Fruit fly (Drosophila melanogaster) whole organism, embryonic: ENCODE results near the gene Gpdh1.

ENCODE experiments used
- Asciz ChIP-seq: fragments of 200-800 bp; sonication (Bioruptor generic); optimal IDR thresholded peaks from 2 replicates; lab custom pipeline; 2017; ENCODE audit warnings: missing biosample characterization, mild to moderate bottlenecking, missing genetic modification characterization, missing genetic modification reagents
- Awh ChIP-seq: fragments of 200-800 bp; sonication (Bioruptor generic); IDR thresholded peaks from 2 replicates; pipeline ENCODE4, ENCODE4 v1.3.6; 2022; ENCODE audit warnings: missing biosample characterization, missing genetic modification characterization
- Blimp-1 ChIP-seq: fragments of 200-800 bp; sonication (Bioruptor generic); optimal IDR thresholded peaks from 3 replicates; lab custom pipeline; 2018; ENCODE audit warnings: missing biosample characterization, missing genetic modification characterization, mild to moderate bottlenecking, moderate library complexity, missing genetic modification reagents
- CG10274 ChIP-seq: fragments of 200-800 bp; sonication (Bioruptor generic); optimal IDR thresholded peaks from 3 replicates; lab custom pipeline; 2017; ENCODE audit warnings: missing biosample characterization, mild to moderate bottlenecking, missing genetic modification characterization
- CG11456 ChIP-seq: fragments of 200-800 bp; sonication (Bioruptor generic); IDR thresholded peaks from 3 replicates; pipeline ENCODE4 v1.3.6; 2022; ENCODE audit warnings: missing biosample characterization, missing genetic modification characterization
- CG14441 ChIP-seq: fragments of 200-800 bp; sonication (Bioruptor generic); IDR thresholded peaks from 2 replicates; pipeline ENCODE4 v1.3.6; 2022; ENCODE audit warnings: missing biosample characterization, missing genetic modification characterization
- CG15601 ChIP-seq: fragments of 200-800 bp; sonication (Bioruptor generic); optimal IDR thresholded peaks from 3 replicates; lab custom pipeline; 2019; ENCODE audit warnings: missing biosample characterization, mild to moderate bottlenecking, missing genetic modification characterization, moderate library complexity
- CG17612 ChIP-seq: fragments of 200-800 bp; sonication (Bioruptor generic); IDR thresholded peaks from 2 replicates; pipeline ENCODE4 v1.3.6; 2022; ENCODE audit warnings: missing biosample characterization, missing genetic modification characterization
- CG1832 ChIP-seq: fragments of 200-800 bp; sonication (Bioruptor generic); optimal IDR thresholded peaks from 2 replicates; lab custom pipeline; 2017; ENCODE audit warnings: missing biosample characterization, mild to moderate bottlenecking, missing genetic modification characterization, inconsistent platforms
- CG2199 ChIP-seq: fragments of 200-800 bp; sonication (Bioruptor generic); IDR thresholded peaks from 3 replicates; pipeline ENCODE4 v1.3.6; 2022; ENCODE audit warnings: missing biosample characterization, missing genetic modification characterization
- CG31224 ChIP-seq: fragments of 200-800 bp; sonication (Bioruptor generic); IDR thresholded peaks from 2 replicates; pipeline ENCODE4 v1.3.6; 2022; ENCODE audit warnings: missing biosample characterization, missing genetic modification characterization
- CG31365 ChIP-seq: fragments of 200-800 bp; sonication (Bioruptor generic); optimal IDR thresholded peaks from 2 replicates; lab custom pipeline; 2018; ENCODE audit warnings: missing biosample characterization, mild to moderate bottlenecking, missing genetic modification characterization
- CG3281 ChIP-seq: fragments of 200-800 bp; sonication (Bioruptor generic); optimal IDR thresholded peaks from 3 replicates; lab custom pipeline; 2017; ENCODE audit warnings: missing biosample characterization, mild to moderate bottlenecking, missing genetic modification characterization
- CG7271 ChIP-seq: fragments of 200-800 bp; sonication (Bioruptor generic); optimal IDR thresholded peaks from 2 replicates; lab custom pipeline; 2018; ENCODE audit warnings: missing biosample characterization, mild to moderate bottlenecking, missing genetic modification characterization, moderate library complexity
- Fer1 ChIP-seq: fragments of 200-800 bp; sonication (Bioruptor generic); optimal IDR thresholded peaks from 2 replicates; lab custom pipeline; 2017; ENCODE audit warnings: missing biosample characterization, mild to moderate bottlenecking, missing genetic modification characterization
- HLHmδ ChIP-seq: fragments of 200-800 bp; sonication (Bioruptor generic); optimal IDR thresholded peaks from 2 replicates; lab custom pipeline; 2018; ENCODE audit warnings: missing biosample characterization, mild to moderate bottlenecking, missing genetic modification characterization, moderate library complexity
- Hey ChIP-seq: fragments of 200-800 bp; sonication (Bioruptor generic); optimal IDR thresholded peaks from 3 replicates; lab custom pipeline; 2018; ENCODE audit warnings: missing biosample characterization, mild to moderate bottlenecking, missing genetic modification characterization
- HmgD ChIP-seq: fragments of 200-800 bp; sonication (Bioruptor generic); optimal IDR thresholded peaks from 3 replicates; lab custom pipeline; 2016; ENCODE audit warnings: missing biosample characterization, missing genetic modification characterization
- Med ChIP-seq: fragments of 200-800 bp; sonication (Bioruptor generic); peaks from one replicate; lab custom pipeline; 2016; ENCODE audit warnings: missing biosample characterization, missing genetic modification characterization, mild to moderate bottlenecking, inconsistent platforms, moderate library complexity
- Rfx ChIP-seq: fragments of 200-800 bp; sonication (Bioruptor generic); IDR thresholded peaks from 2 replicates; pipeline ENCODE4 v1.3.6; 2022; ENCODE audit warnings: missing biosample characterization, missing genetic modification characterization
- Scr ChIP-seq: fragments of 200-800 bp; sonication (Bioruptor generic); IDR thresholded peaks from 2 replicates; pipeline ENCODE4 v1.3.6; 2022; ENCODE audit warnings: missing biosample characterization, missing genetic modification characterization; ENCODE audit not compliant: partially characterized antibody
- Spps ChIP-seq: fragments of 200-800 bp; sonication (Bioruptor generic); optimal IDR thresholded peaks from 2 replicates; lab custom pipeline; 2018; ENCODE audit warnings: missing biosample characterization, mild to moderate bottlenecking, missing genetic modification characterization
- Sry-β ChIP-seq: fragments of 200-800 bp; sonication (Bioruptor generic); optimal IDR thresholded peaks from 2 replicates; lab custom pipeline; 2018; ENCODE audit warnings: missing biosample characterization, mild to moderate bottlenecking, missing genetic modification characterization, moderate library complexity
- Ssrp ChIP-seq: fragments of 200-800 bp; sonication (Bioruptor generic); optimal IDR thresholded peaks from 2 replicates; lab custom pipeline; 2018; ENCODE audit warnings: missing biosample characterization, mild to moderate bottlenecking, missing genetic modification characterization, moderate library complexity
- Trl ChIP-seq, 3 experiments: fragments of >200 bp in 2 of 3; fragments of 200-800 bp in 1 of 3; sonication (Bioruptor generic) in 1 of 3; optimal IDR thresholded peaks; 2 replicates in 1 of 3; 3 replicates in 2 of 3; lab custom pipeline; 2016 to 2017; ENCODE audit warnings: missing biosample characterization in 1 of 3, missing genetic modification characterization in 1 of 3
- ash1 ChIP-seq: fragments of 200-800 bp; sonication (Bioruptor generic); optimal IDR thresholded peaks from 2 replicates; lab custom pipeline; 2018; ENCODE audit warnings: missing biosample characterization, mild to moderate bottlenecking, missing genetic modification characterization
- cas ChIP-seq: fragments of 200-800 bp; sonication (Bioruptor generic); IDR thresholded peaks from 2 replicates; pipeline ENCODE4 v1.3.6; 2022; ENCODE audit warnings: missing biosample characterization, missing genetic modification characterization
- chm ChIP-seq: fragments of 200-800 bp; sonication (Bioruptor generic); IDR thresholded peaks from 2 replicates; pipeline ENCODE4 v1.3.6; 2022; ENCODE audit warnings: missing biosample characterization, missing genetic modification characterization
- crol ChIP-seq: fragments of 200-800 bp; sonication (Bioruptor generic); IDR thresholded peaks from 2 replicates; pipeline ENCODE4 v1.3.6; 2022; ENCODE audit warnings: missing biosample characterization, missing genetic modification characterization
- exex ChIP-seq: fragments of 200-800 bp; sonication (Bioruptor generic); optimal IDR thresholded peaks from 4 replicates; lab custom pipeline; 2018; ENCODE audit warnings: missing biosample characterization, mild to moderate bottlenecking, missing genetic modification characterization, moderate library complexity
- fd96Cb ChIP-seq: fragments of 200-800 bp; sonication (Bioruptor generic); optimal IDR thresholded peaks from 2 replicates; lab custom pipeline; 2018; ENCODE audit warnings: missing biosample characterization, mild to moderate bottlenecking, missing genetic modification characterization, moderate library complexity
- ftz-f1 ChIP-seq: fragments of 200-800 bp; sonication (Bioruptor generic); optimal IDR thresholded peaks from 2 replicates; lab custom pipeline; 2016; ENCODE audit warnings: missing biosample characterization, missing genetic modification characterization
- gcm2 ChIP-seq: fragments of 200-800 bp; sonication (Bioruptor generic); optimal IDR thresholded peaks from 2 replicates; lab custom pipeline; 2016; ENCODE audit warnings: missing biosample characterization, missing genetic modification characterization
- gsb-n ChIP-seq: fragments of 200-800 bp; sonication (Bioruptor generic); optimal IDR thresholded peaks from 3 replicates; lab custom pipeline; 2018; ENCODE audit warnings: missing biosample characterization, mild to moderate bottlenecking, missing genetic modification characterization
- lov ChIP-seq, 2 experiments: fragments of 200-800 bp in 1 of 2; fragments of >200 bp in 1 of 2; sonication (Bioruptor generic) in 1 of 2; IDR thresholded peaks in 1 of 2; optimal IDR thresholded peaks in 1 of 2; 2 replicates in 1 of 2; 3 replicates in 1 of 2; pipeline versions ENCODE4 v1.3.6 to Lab custom; 2017 to 2022; ENCODE audit warnings: missing biosample characterization in 1 of 2, missing genetic modification characterization in 1 of 2
- mld ChIP-seq: fragments of 200-800 bp; sonication (Bioruptor generic); IDR thresholded peaks from 3 replicates; pipeline ENCODE4 v1.3.6; 2022; ENCODE audit warnings: missing biosample characterization, missing genetic modification characterization; ENCODE audit not compliant: partially characterized antibody
- p53 ChIP-seq: fragments of 200-800 bp; sonication (Bioruptor generic); optimal IDR thresholded peaks from 2 replicates; lab custom pipeline; 2016; ENCODE audit warnings: missing biosample characterization, missing genetic modification characterization
- pan ChIP-seq, 4 experiments: fragments of >200 bp in 3 of 4; fragments of 200-800 bp in 1 of 4; sonication (Bioruptor generic) in 1 of 4; optimal IDR thresholded peaks in 3 of 4; IDR thresholded peaks in 1 of 4; 2 replicates each; pipeline versions ENCODE4 v1.3.6 to Lab custom; 2017 to 2022; ENCODE audit warnings: missing biosample characterization in 2 of 4, missing genetic modification characterization in 2 of 4, mixed read lengths in 1 of 4
- psq ChIP-seq: fragments of 200-800 bp; sonication (Bioruptor generic); optimal IDR thresholded peaks from 2 replicates; lab custom pipeline; 2017; ENCODE audit warnings: missing biosample characterization, missing genetic modification characterization
- salm ChIP-seq: fragments of 200-800 bp; sonication (Bioruptor generic); optimal IDR thresholded peaks from 2 replicates; lab custom pipeline; 2018; ENCODE audit warnings: missing biosample characterization, mild to moderate bottlenecking, missing genetic modification characterization
- sd ChIP-seq: fragments of 200-800 bp; sonication (Bioruptor generic); optimal IDR thresholded peaks from 3 replicates; lab custom pipeline; 2018; ENCODE audit warnings: missing biosample characterization, mild to moderate bottlenecking, missing genetic modification characterization, moderate library complexity
- sens ChIP-seq: fragments of 200-800 bp; sonication (Bioruptor generic); peaks from one replicate; lab custom pipeline; 2016; ENCODE audit warnings: missing biosample characterization, missing genetic modification characterization
- sisA ChIP-seq: fragments of 200-800 bp; sonication (Bioruptor generic); IDR thresholded peaks from 2 replicates; pipeline ENCODE4 v1.3.6; 2022; ENCODE audit warnings: missing biosample characterization, missing genetic modification characterization
- sug ChIP-seq: fragments of 200-800 bp; optimal IDR thresholded peaks from 2 replicates; lab custom pipeline; 2019; ENCODE audit warnings: missing biosample characterization, mild to moderate bottlenecking, missing genetic modification characterization, moderate library complexity
- tx ChIP-seq: fragments of 200-800 bp; sonication (Bioruptor generic); optimal IDR thresholded peaks from 2 replicates; lab custom pipeline; 2016; ENCODE audit warnings: missing biosample characterization, missing genetic modification characterization
- unpg ChIP-seq: fragments of 200-800 bp; sonication (Bioruptor generic); optimal IDR thresholded peaks from 3 replicates; lab custom pipeline; 2018; ENCODE audit warnings: missing biosample characterization, mild to moderate bottlenecking, missing genetic modification characterization, moderate library complexity
- usp ChIP-seq: fragments of >200 bp; optimal IDR thresholded peaks from 2 replicates; lab custom pipeline; 2017; ENCODE audit warnings: missing biosample characterization, missing genetic modification characterization
- vnd ChIP-seq: fragments of 200-800 bp; sonication (Bioruptor generic); IDR thresholded peaks from 3 replicates; pipeline ENCODE4 v1.3.6; 2022; ENCODE audit warnings: missing biosample characterization, missing genetic modification characterization; ENCODE audit not compliant: partially characterized antibody
- vvl ChIP-seq: fragments of 200-800 bp; sonication (Bioruptor generic); IDR thresholded peaks from 2 replicates; pipeline ENCODE4 v1.3.6; 2022; ENCODE audit warnings: missing biosample characterization, missing genetic modification characterization
- z ChIP-seq: fragments of 200-800 bp; sonication (Bioruptor generic); IDR thresholded peaks from 3 replicates; pipeline ENCODE4 v1.3.6; 2022; ENCODE audit warnings: missing biosample characterization, missing genetic modification characterization

The Gpdh1 gene

dm6 chr2L:5971093-5971808 is 27.8 kb downstream of the Gpdh1 start (continued):
- TF ChIP-seq salm (tag; lab: Kevin White, UChicago), result peak; percentile 30
- no peak for TF ChIP-seq mld (GFP tag; lab: Robert Waterston, UW)
- TF ChIP-seq Med (GFP tag; lab: Kevin White, UChicago), result peak; percentile 61
- TF ChIP-seq CG2199 (GFP tag; lab: Robert Waterston, UW), result no peak
- TF ChIP-seq Awh (GFP tag; lab: Robert Waterston, UW), result peak; percentile 75
- TF ChIP-seq sug, result peak; percentile 19
- no peak for TF ChIP-seq Sry-β (GFP tag; lab: Kevin White, UChicago)
- peak; percentile 42; the same call in 1 of the 2 replicates for TF ChIP-seq crol (GFP tag; lab: Robert Waterston, UW)
- TF ChIP-seq Hey (tag; lab: Kevin White, UChicago), result no peak
- TF ChIP-seq chm, result no peak
- TF ChIP-seq unpg (GFP tag; lab: Kevin White, UChicago), result no peak
- TF ChIP-seq usp (GFP tag; lab: Kevin White, UChicago), result no peak
- TF ChIP-seq gcm2, result no peak
- no peak for TF ChIP-seq p53
- peak; percentile 40 for TF ChIP-seq exex (tag; lab: Kevin White, UChicago)
- no peak for TF ChIP-seq cas
- TF ChIP-seq Asciz (GFP tag; lab: Kevin White, UChicago), result no peak
- peak; percentile 6 for TF ChIP-seq gsb-n (tag; lab: Kevin White, UChicago)
- peak; percentile 53; the same call in 1 of the 2 replicates for TF ChIP-seq vvl (GFP tag; lab: Robert Waterston, UW)
- no peak for TF ChIP-seq Scr
- no peak for TF ChIP-seq lov (optimal IDR thresholded peaks at IDR 0.05; lab: Kevin White, UChicago)
- 0 out of 3 replicates have a peak, but pooled peaks have one; percentile 14 for TF ChIP-seq lov (GFP tag; IDR thresholded peaks at IDR 0.05; lab: Robert Waterston, UW)
- peak; percentile 54 for TF ChIP-seq Blimp-1
- no peak for TF ChIP-seq CG11456 (GFP tag; lab: Robert Waterston, UW)
- TF ChIP-seq z (GFP tag; lab: Robert Waterston, UW), result peak; percentile 87
- TF ChIP-seq Trl (optimal IDR thresholded peaks at IDR 0.05; lab: Kevin White, UChicago), result no peak
- no peak for TF ChIP-seq Trl (GFP tag; optimal IDR thresholded peaks at IDR 0.05; lab: Kevin White, UChicago)
- TF ChIP-seq ash1 (GFP tag; lab: Kevin White, UChicago), result no peak
- no peak for TF ChIP-seq Fer1
- TF ChIP-seq sens (GFP tag; lab: Kevin White, UChicago), result peak; percentile 46
- no peak for TF ChIP-seq CG31224
- no peak for TF ChIP-seq CG3281 (GFP tag; lab: Kevin White, UChicago)
- TF ChIP-seq pan (optimal IDR thresholded peaks at IDR 0.05; lab: Kevin White, UChicago), result no peak
- no peak for TF ChIP-seq pan (GFP tag; optimal IDR thresholded peaks at IDR 0.05 in 1 of 2, IDR thresholded peaks at IDR 0.05 in 1 of 2)

- TF ChIP-seq tx (GFP tag; lab: Kevin White, UChicago) (no peak), CG17612 (GFP tag; lab: Robert Waterston, UW) (no peak), HmgD (no peak), Spps (no peak), HLHmδ (GFP tag; lab: Kevin White, UChicago) (no peak), Rfx (GFP tag; lab: Robert Waterston, UW) (peak; percentile 81), CG31365 (tag; lab: Kevin White, UChicago) (no peak), CG1832 (GFP tag; lab: Kevin White, UChicago) (no peak), sd (no peak), psq (GFP tag; lab: Kevin White, UChicago) (no peak), CG14441 (peak; percentile 45; the same call in 1 of the 2 replicates), sisA (peak; percentile 52; the same call in 1 of the 2 replicates), CG7271 (tag; lab: Kevin White, UChicago) (no peak), ftz-f1 (GFP tag; lab: Kevin White, UChicago) (no peak), CG10274 (GFP tag; lab: Kevin White, UChicago) (no peak), Ssrp (peak; percentile 2), vnd (no peak), CG15601 (tag; lab: Kevin White, UChicago) (peak; percentile 13), fd96Cb (tag; lab: Kevin White, UChicago) (peak; percentile 23)
Measured at dm6 chr2L:5972005-5972404, 28.6 kb downstream of the Gpdh1 start.
